Worm (Caenorhabditis elegans): ENCODE measurements around the gene glrx-3.
"Not testable (repeated sequence)": the region's sequence is repeated elsewhere in the genome, so short reads cannot be mapped to it uniquely, and the experiment has no call there.

The glrx-3 gene

DNA sequence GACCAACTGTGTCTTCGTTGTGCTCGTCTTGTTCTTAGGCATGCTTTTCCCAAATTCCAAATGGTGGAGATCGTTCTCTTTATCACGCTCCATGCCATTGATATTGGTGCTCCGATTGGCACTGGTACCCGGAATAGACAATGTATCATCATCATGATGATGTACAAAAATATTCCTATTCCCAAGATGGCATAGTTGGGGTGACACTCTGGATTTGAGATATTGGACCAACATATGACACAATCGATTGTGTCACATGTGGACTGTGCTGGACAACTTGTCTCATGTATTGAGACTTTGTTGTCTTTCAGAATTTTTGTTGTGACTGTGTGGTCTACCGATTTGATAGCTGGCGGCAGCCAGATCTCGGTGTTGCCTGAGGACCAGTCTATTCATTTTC is 36.9 kb downstream of the glrx-3 start:
- TF ChIP-seq unc-62 (GFP tag; optimal IDR thresholded peaks at IDR 0.05): no peak

DNA sequence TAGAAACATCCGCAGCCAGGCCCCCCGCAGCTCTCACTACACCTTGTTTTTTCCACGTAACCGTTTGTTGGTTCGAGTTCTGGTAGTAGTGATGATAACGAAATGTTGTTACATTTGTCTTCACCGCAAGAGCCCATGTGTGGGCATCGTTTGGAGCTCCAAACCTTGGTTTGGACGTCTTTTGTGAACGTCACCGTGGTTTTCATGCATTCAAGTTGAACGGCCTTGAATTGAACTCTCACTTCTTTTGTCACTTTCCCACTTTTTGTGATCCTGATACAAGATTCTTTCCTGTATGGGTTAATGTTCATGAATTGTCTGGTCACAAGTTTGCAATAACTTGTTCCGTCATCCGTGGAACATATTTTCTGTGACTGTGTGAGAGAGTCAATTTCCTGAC is 37.3 kb downstream of the glrx-3 start:
- no peak for TF ChIP-seq unc-62 (GFP tag; optimal IDR thresholded peaks at IDR 0.05)

ce11 chrV:4302842-4303241 is 38.3 kb downstream of the glrx-3 start:
- no peak for TF ChIP-seq unc-62 (GFP tag; optimal IDR thresholded peaks at IDR 0.05)

ce11 chrV:4299741-4300140 is 41.4 kb downstream of the glrx-3 start, which contains the start of gene ZC132.3:
TSS of gene ZC132.3 (minus strand) at chrV:4299841.
- no peak for TF ChIP-seq unc-62 (GFP tag; optimal IDR thresholded peaks at IDR 0.05)

DNA sequence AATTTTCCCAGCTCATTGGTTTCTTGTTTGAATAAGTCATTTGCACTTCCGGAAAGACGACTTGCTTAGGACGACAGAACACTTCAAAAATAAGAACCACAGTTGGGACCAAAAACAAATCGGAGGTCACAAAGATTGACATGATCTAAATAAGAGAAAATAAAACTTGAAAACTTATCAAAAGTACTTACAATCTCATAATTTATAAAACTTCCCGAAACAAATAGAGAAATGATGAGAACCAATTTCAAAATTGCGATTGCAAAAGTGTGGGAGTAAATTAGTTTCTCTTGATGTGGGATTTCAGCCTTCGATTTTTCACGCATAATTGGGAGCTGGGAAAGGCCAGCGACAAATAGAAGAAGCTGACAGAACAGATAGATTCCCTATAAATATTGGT is 42.5 kb downstream of the glrx-3 start, which contains the start of gene ZC132.11:
Gene ZC132.11, minus strand, starts transcription at position 101 of the 400 bp plus-strand sequence.
- no peak for TF ChIP-seq unc-62 (GFP tag; optimal IDR thresholded peaks at IDR 0.05)

- no peak for TF ChIP-seq unc-62 (GFP tag; optimal IDR thresholded peaks at IDR 0.05)
Measured at ce11 chrV:4295920-4296319, 45.2 kb downstream of the glrx-3 start, which contains the start of gene F47D2.11. TSS of gene F47D2.11 (minus strand) at chrV:4296020.

DNA sequence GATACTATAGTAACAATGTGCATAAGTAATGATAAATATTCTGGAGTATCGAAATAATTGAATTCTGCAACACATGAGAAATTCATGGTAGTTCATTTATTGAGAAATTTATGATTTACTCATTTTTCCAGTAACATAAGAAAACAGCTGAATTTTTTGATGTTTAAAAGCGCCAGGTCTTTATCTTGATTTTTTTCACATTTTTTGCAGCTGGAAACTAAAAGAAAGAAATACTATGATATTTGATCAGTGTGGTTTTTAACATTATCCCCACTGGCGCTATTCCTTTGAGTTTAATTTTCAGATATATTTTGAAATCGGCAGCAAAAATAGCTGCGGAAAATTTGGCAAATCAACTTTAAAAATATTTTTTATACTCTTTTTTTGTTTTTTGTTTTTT is 47.7 kb downstream of the glrx-3 start, which contains the start of gene srh-194:
Gene srh-194, minus strand, starts transcription at position 101 of the 400 bp plus-strand sequence.
- not testable (repeated sequence) for TF ChIP-seq unc-62 (GFP tag; optimal IDR thresholded peaks at IDR 0.05)

DNA sequence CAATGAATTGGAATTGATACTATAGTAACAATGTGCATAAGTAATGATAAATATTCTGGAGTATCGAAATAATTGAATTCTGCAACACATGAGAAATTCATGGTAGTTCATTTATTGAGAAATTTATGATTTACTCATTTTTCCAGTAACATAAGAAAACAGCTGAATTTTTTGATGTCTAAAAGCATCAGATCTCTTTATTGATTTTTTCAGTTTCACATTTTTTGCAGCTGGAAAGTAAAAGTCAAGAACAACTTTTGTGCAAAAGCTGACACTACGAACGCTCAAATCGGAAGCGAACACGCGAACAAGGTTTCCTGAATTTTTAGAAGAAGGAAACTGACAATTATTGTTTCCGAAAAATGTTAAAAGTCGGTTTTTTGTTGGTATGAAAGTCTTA is 51.0 kb downstream of the glrx-3 start, which contains the start of gene srh-193:
Gene srh-193, minus strand, starts transcription at position 101 of the 400 bp plus-strand sequence.
- not testable (repeated sequence) for TF ChIP-seq unc-62 (GFP tag; optimal IDR thresholded peaks at IDR 0.05)
